Worm (Caenorhabditis elegans) whole organism, L1 larva: ENCODE results near the gene F55C12.4.

ENCODE experiments used
- ama-1 ChIP-seq: fragments of 150-350 bp; optimal IDR thresholded peaks from 2 replicates; lab custom pipeline; 2014
- blmp-1 ChIP-seq: fragments of 150-350 bp; optimal IDR thresholded peaks from 2 replicates; lab custom pipeline; 2014; ENCODE audit warnings: missing biosample characterization, missing genetic modification characterization
- ceh-8 ChIP-seq: fragments of 200-800 bp; sonication (Bioruptor generic); optimal IDR thresholded peaks from 2 replicates; lab custom pipeline; 2018; ENCODE audit warnings: mild to moderate bottlenecking, missing genetic modification characterization, moderate library complexity, missing compliant biosample characterization
- egl-27 ChIP-seq, 2 experiments: fragments of 150-350 bp in 1 of 2; sonication (generic microtip); optimal IDR thresholded peaks; 3 replicates each; lab custom pipeline; 2017 to 2018; ENCODE audit warnings: missing biosample characterization in 2 of 2, missing genetic modification characterization in 2 of 2, missing genetic modification reagents in 2 of 2
- mep-1 ChIP-seq: fragments of 150-350 bp; optimal IDR thresholded peaks from 2 replicates; lab custom pipeline; 2014; ENCODE audit warnings: missing biosample characterization, missing genetic modification characterization
- nhr-11 ChIP-seq: fragments of 150-350 bp; optimal IDR thresholded peaks from 2 replicates; lab custom pipeline; 2014; ENCODE audit warnings: missing biosample characterization, missing genetic modification characterization
- nhr-237 ChIP-seq: fragments of 150-350 bp; optimal IDR thresholded peaks from 2 replicates; lab custom pipeline; 2014; ENCODE audit warnings: missing biosample characterization, missing genetic modification characterization
- pax-3 ChIP-seq: fragments of 200-800 bp; sonication (Bioruptor generic); optimal IDR thresholded peaks from 2 replicates; lab custom pipeline; 2018; ENCODE audit warnings: mild to moderate bottlenecking, missing genetic modification characterization, moderate library complexity, missing compliant biosample characterization
- pqm-1 ChIP-seq: sonication (generic microtip); optimal IDR thresholded peaks from 3 replicates; lab custom pipeline; 2017; ENCODE audit warnings: missing biosample characterization, missing genetic modification characterization
- rnt-1 ChIP-seq: sonication (generic microtip); optimal IDR thresholded peaks from 2 replicates; lab custom pipeline; 2016; ENCODE audit warnings: mild to moderate bottlenecking, missing genetic modification characterization, moderate library complexity, missing compliant biosample characterization
- unc-130 ChIP-seq: fragments of 150-350 bp; optimal IDR thresholded peaks from 2 replicates; lab custom pipeline; 2017; ENCODE audit warnings: missing biosample characterization, missing genetic modification characterization, inconsistent platforms
- unc-30 ChIP-seq: sonication (generic microtip); optimal IDR thresholded peaks from 2 replicates; lab custom pipeline; 2017; ENCODE audit warnings: missing biosample characterization, missing genetic modification characterization
- unc-62 ChIP-seq: fragments of 150-350 bp; optimal IDR thresholded peaks from 2 replicates; lab custom pipeline; 2014; ENCODE audit warnings: missing biosample characterization, missing genetic modification reagents, missing genetic modification characterization
- zip-4 ChIP-seq: fragments of 200-800 bp; sonication (Bioruptor generic); optimal IDR thresholded peaks from 2 replicates; lab custom pipeline; 2018; ENCODE audit warnings: mild to moderate bottlenecking, missing genetic modification characterization, moderate library complexity, missing compliant biosample characterization

DNA sequence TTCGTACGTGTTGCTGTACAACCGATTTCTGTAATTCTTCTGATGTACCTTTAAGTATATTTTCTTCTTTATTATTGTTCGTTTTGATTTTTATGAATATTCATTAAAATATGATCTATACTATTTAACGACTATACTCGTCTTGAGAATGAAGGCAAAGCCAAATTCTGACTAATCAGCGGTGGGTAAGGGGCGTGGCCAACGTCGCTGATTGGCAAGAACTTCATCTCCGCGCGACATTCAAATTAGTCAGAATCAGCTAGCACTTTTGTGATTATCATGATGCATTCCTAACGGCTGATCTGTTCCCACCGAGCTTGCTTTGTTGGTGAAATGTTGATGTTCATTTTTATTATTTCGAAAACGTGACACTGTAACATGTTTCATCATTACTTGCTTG, 8.7 kb upstream of the F55C12.4 start:
- no peak for TF ChIP-seq nhr-237 (tag; lab: Kevin White, UChicago)
- no peak for TF ChIP-seq nhr-11
- TF ChIP-seq egl-27 (tag; optimal IDR thresholded peaks at IDR 0.05; lab: Kevin White, UChicago): no peak
- no peak for TF ChIP-seq unc-130 (tag; lab: Kevin White, UChicago)
- TF ChIP-seq unc-62 (GFP tag; lab: Kevin White, UChicago): no peak
- TF ChIP-seq pqm-1 (tag; lab: Kevin White, UChicago): no peak
- TF ChIP-seq ama-1: no peak
- no peak for TF ChIP-seq unc-30 (tag; lab: Kevin White, UChicago)
- TF ChIP-seq pax-3: no peak
- no peak for TF ChIP-seq ceh-8 (GFP tag; lab: Kevin White, UChicago)
- TF ChIP-seq rnt-1: no peak
- no peak for TF ChIP-seq blmp-1
- TF ChIP-seq zip-4 (GFP tag; lab: Kevin White, UChicago): no peak
- no peak for TF ChIP-seq mep-1 (tag; lab: Kevin White, UChicago)
